Fruit fly (Drosophila melanogaster) whole organism, embryonic: Measurements from ENCODE around the gene CG10116.

ENCODE experiments used
- B-H2 ChIP-seq: fragments of 200-800 bp; sonication (Bioruptor generic); optimal IDR thresholded peaks from 2 replicates; lab custom pipeline; 2018; ENCODE audit warnings: missing biosample characterization, mild to moderate bottlenecking, missing genetic modification characterization
- Bteb2 ChIP-seq: fragments of 200-800 bp; sonication (Bioruptor generic); optimal IDR thresholded peaks from 2 replicates; lab custom pipeline; 2016; ENCODE audit warnings: missing biosample characterization, missing genetic modification characterization
- CG11504 ChIP-seq: fragments of 200-800 bp; sonication (Bioruptor generic); optimal IDR thresholded peaks from 3 replicates; lab custom pipeline; 2019; ENCODE audit warnings: missing biosample characterization, mild to moderate bottlenecking, missing genetic modification characterization, moderate library complexity
- CG14441 ChIP-seq: fragments of 200-800 bp; sonication (Bioruptor generic); IDR thresholded peaks from 2 replicates; pipeline ENCODE4 v1.3.6; 2022; ENCODE audit warnings: missing biosample characterization, missing genetic modification characterization
- CG14965 ChIP-seq: fragments of 200-800 bp; sonication (Bioruptor generic); optimal IDR thresholded peaks from 2 replicates; lab custom pipeline; 2016; ENCODE audit warnings: missing biosample characterization, missing genetic modification characterization, borderline replicate concordance
- CG15269 ChIP-seq: fragments of 200-800 bp; sonication (Bioruptor generic); optimal IDR thresholded peaks from 2 replicates; lab custom pipeline; 2018; ENCODE audit warnings: missing biosample characterization, mild to moderate bottlenecking, missing genetic modification characterization, moderate library complexity
- CG17912 ChIP-seq: fragments of 200-800 bp; sonication (Bioruptor generic); optimal IDR thresholded peaks from 2 replicates; lab custom pipeline; 2018; ENCODE audit warnings: missing biosample characterization, mild to moderate bottlenecking, missing genetic modification characterization
- CG18599 ChIP-seq: fragments of 200-800 bp; sonication (Bioruptor generic); optimal IDR thresholded peaks from 3 replicates; lab custom pipeline; 2017; ENCODE audit warnings: missing biosample characterization, missing genetic modification characterization, mild to moderate bottlenecking, moderate library complexity, missing genetic modification reagents
- CG2678 ChIP-seq: fragments of 200-800 bp; sonication (Bioruptor generic); optimal IDR thresholded peaks from 3 replicates; lab custom pipeline; 2019; ENCODE audit warnings: missing biosample characterization, mild to moderate bottlenecking, missing genetic modification characterization, moderate library complexity
- CG2712 ChIP-seq: fragments of 200-800 bp; optimal IDR thresholded peaks from 3 replicates; lab custom pipeline; 2019; ENCODE audit warnings: missing biosample characterization, mild to moderate bottlenecking, missing genetic modification characterization, moderate library complexity
- CG31388 ChIP-seq: fragments of 200-800 bp; sonication (Bioruptor generic); optimal IDR thresholded peaks from 2 replicates; lab custom pipeline; 2016; ENCODE audit warnings: missing biosample characterization, missing genetic modification characterization
- CG34224 ChIP-seq: fragments of 200-800 bp; sonication (Bioruptor generic); IDR thresholded peaks from 3 replicates; pipeline ENCODE4 v1.3.6; 2022; ENCODE audit warnings: missing biosample characterization, missing genetic modification characterization; ENCODE audit not compliant: partially characterized antibody
- CG3847 ChIP-seq: fragments of 200-800 bp; sonication (Bioruptor generic); IDR thresholded peaks from 2 replicates; pipeline ENCODE4 v1.3.6; 2022; ENCODE audit warnings: missing biosample characterization, missing genetic modification characterization
- CG4360 ChIP-seq: fragments of 200-800 bp; sonication (Bioruptor generic); IDR thresholded peaks from 2 replicates; pipeline ENCODE4 v1.3.6; 2022; ENCODE audit warnings: missing biosample characterization, missing genetic modification characterization
- CG6175 ChIP-seq: fragments of 200-800 bp; sonication (Bioruptor generic); IDR thresholded peaks from 3 replicates; pipeline ENCODE4 v1.3.6; 2022; ENCODE audit warnings: missing biosample characterization, missing genetic modification characterization
- CG8359 ChIP-seq: fragments of 200-800 bp; sonication (Bioruptor generic); optimal IDR thresholded peaks from 2 replicates; lab custom pipeline; 2017; ENCODE audit warnings: missing biosample characterization, mild to moderate bottlenecking, missing genetic modification characterization, borderline replicate concordance
- CG9215 ChIP-seq: fragments of 200-800 bp; sonication (Bioruptor generic); IDR thresholded peaks from 2 replicates; pipeline ENCODE4 v1.3.6; 2022; ENCODE audit warnings: missing biosample characterization, missing genetic modification characterization
- CG9817 ChIP-seq: fragments of 200-800 bp; sonication (Bioruptor generic); optimal IDR thresholded peaks from 2 replicates; lab custom pipeline; 2018; ENCODE audit warnings: missing biosample characterization, mild to moderate bottlenecking, missing genetic modification characterization, moderate library complexity
- Dad ChIP-seq: fragments of 200-800 bp; sonication (Bioruptor generic); optimal IDR thresholded peaks from 3 replicates; lab custom pipeline; 2016; ENCODE audit warnings: missing biosample characterization, missing genetic modification characterization
- Dbx ChIP-seq: fragments of 200-800 bp; sonication (Bioruptor generic); IDR thresholded peaks from 3 replicates; pipeline ENCODE4 v1.3.6; 2022; ENCODE audit warnings: missing biosample characterization, missing genetic modification characterization
- Dref ChIP-seq: fragments of 200-800 bp; sonication (Bioruptor generic); IDR thresholded peaks from 2 replicates; pipeline ENCODE4 v1.3.6; 2022; ENCODE audit warnings: missing biosample characterization, missing genetic modification characterization
- H2.0 ChIP-seq: fragments of 200-800 bp; sonication (Bioruptor generic); IDR thresholded peaks from 2 replicates; pipeline ENCODE4 v1.3.6; 2022; ENCODE audit warnings: missing biosample characterization, missing genetic modification characterization
- HLH3B ChIP-seq: fragments of 200-800 bp; sonication (Bioruptor generic); IDR thresholded peaks from 2 replicates; pipeline ENCODE4 v1.3.6; 2022; ENCODE audit warnings: missing biosample characterization, missing genetic modification characterization
- Med ChIP-seq: fragments of 200-800 bp; sonication (Bioruptor generic); peaks from one replicate; lab custom pipeline; 2016; ENCODE audit warnings: missing biosample characterization, missing genetic modification characterization, mild to moderate bottlenecking, inconsistent platforms, moderate library complexity
- Rfx ChIP-seq: fragments of 200-800 bp; sonication (Bioruptor generic); IDR thresholded peaks from 2 replicates; pipeline ENCODE4 v1.3.6; 2022; ENCODE audit warnings: missing biosample characterization, missing genetic modification characterization
- Sox102F ChIP-seq: fragments of 200-800 bp; sonication (Bioruptor generic); optimal IDR thresholded peaks from 2 replicates; lab custom pipeline; 2018; ENCODE audit warnings: missing biosample characterization, mild to moderate bottlenecking, missing genetic modification characterization, moderate library complexity
- Trl ChIP-seq, 3 experiments: fragments of >200 bp in 2 of 3; fragments of 200-800 bp in 1 of 3; sonication (Bioruptor generic) in 1 of 3; optimal IDR thresholded peaks; 2 replicates in 1 of 3; 3 replicates in 2 of 3; lab custom pipeline; 2016 to 2017; ENCODE audit warnings: missing biosample characterization in 1 of 3, missing genetic modification characterization in 1 of 3
- Usf ChIP-seq: fragments of 200-800 bp; sonication (Bioruptor generic); optimal IDR thresholded peaks from 2 replicates; lab custom pipeline; 2017; ENCODE audit warnings: missing genotype, missing biosample characterization, missing genetic modification characterization
- Xbp1 ChIP-seq: fragments of 200-800 bp; sonication (Bioruptor generic); optimal IDR thresholded peaks from 3 replicates; lab custom pipeline; 2016; ENCODE audit warnings: missing biosample characterization, mild to moderate bottlenecking, missing genetic modification characterization
- bbx ChIP-seq: fragments of 200-800 bp; sonication (Bioruptor generic); IDR thresholded peaks from 2 replicates; pipeline ENCODE4 v1.3.6; 2022; ENCODE audit warnings: missing biosample characterization, missing genetic modification characterization; ENCODE audit not compliant: partially characterized antibody
- chif ChIP-seq, 2 experiments: fragments of 200-800 bp; sonication (Bioruptor generic); optimal IDR thresholded peaks; 3 replicates each; lab custom pipeline; 2016; ENCODE audit warnings: missing biosample characterization in 2 of 2, missing genetic modification characterization in 2 of 2
- ci ChIP-seq: fragments of 200-800 bp; sonication (Bioruptor generic); IDR thresholded peaks from 3 replicates; pipeline ENCODE4 v1.3.6; 2022; ENCODE audit warnings: missing biosample characterization, missing genetic modification characterization
- danr ChIP-seq: fragments of 200-800 bp; sonication (Bioruptor generic); IDR thresholded peaks from 2 replicates; pipeline ENCODE4 v1.3.6; 2022; ENCODE audit warnings: missing biosample characterization, missing genetic modification characterization
- dysf ChIP-seq: fragments of 200-800 bp; sonication (Bioruptor generic); IDR thresholded peaks from 3 replicates; pipeline ENCODE4 v1.3.6; 2022; ENCODE audit warnings: missing biosample characterization, missing genetic modification characterization
- fd64A ChIP-seq: fragments of 200-800 bp; sonication (Bioruptor generic); optimal IDR thresholded peaks from 3 replicates; lab custom pipeline; 2018; ENCODE audit warnings: missing biosample characterization, mild to moderate bottlenecking, missing genetic modification characterization
- ind ChIP-seq: fragments of 200-800 bp; sonication (Bioruptor generic); optimal IDR thresholded peaks from 3 replicates; lab custom pipeline; 2016; ENCODE audit warnings: missing biosample characterization, missing genetic modification characterization
- jumu ChIP-seq: fragments of 200-800 bp; sonication (Bioruptor generic); optimal IDR thresholded peaks from 3 replicates; lab custom pipeline; 2016; ENCODE audit warnings: missing biosample characterization, missing genetic modification characterization
- ken ChIP-seq: fragments of 200-800 bp; sonication (Bioruptor generic); IDR thresholded peaks from 3 replicates; pipeline ENCODE4 v1.3.6; 2022; ENCODE audit warnings: missing biosample characterization, missing genetic modification characterization
- lbe ChIP-seq: fragments of 200-800 bp; sonication (Bioruptor generic); optimal IDR thresholded peaks from 2 replicates; lab custom pipeline; 2016; ENCODE audit warnings: missing biosample characterization, mild to moderate bottlenecking, missing genetic modification characterization
- phol ChIP-seq: fragments of 200-800 bp; sonication (Bioruptor generic); optimal IDR thresholded peaks from 3 replicates; lab custom pipeline; 2018; ENCODE audit warnings: missing biosample characterization, mild to moderate bottlenecking, missing genetic modification characterization, moderate library complexity
- pum ChIP-seq: fragments of 200-800 bp; sonication (Bioruptor generic); optimal IDR thresholded peaks from 2 replicates; lab custom pipeline; 2016; ENCODE audit warnings: missing biosample characterization, missing genetic modification characterization
- row ChIP-seq: fragments of 200-800 bp; sonication (Bioruptor generic); IDR thresholded peaks from 3 replicates; pipeline ENCODE4 v1.3.6; 2022; ENCODE audit warnings: missing biosample characterization, missing genetic modification characterization
- sens ChIP-seq: fragments of 200-800 bp; sonication (Bioruptor generic); peaks from one replicate; lab custom pipeline; 2016; ENCODE audit warnings: missing biosample characterization, missing genetic modification characterization
- stwl ChIP-seq: fragments of 200-800 bp; sonication (Bioruptor generic); optimal IDR thresholded peaks from 3 replicates; lab custom pipeline; 2018; ENCODE audit warnings: missing biosample characterization, mild to moderate bottlenecking, missing genetic modification characterization, moderate library complexity
- tll ChIP-seq, 2 experiments: fragments of 200-800 bp in 1 of 2; fragments of >200 bp in 1 of 2; sonication (Bioruptor generic) in 1 of 2; optimal IDR thresholded peaks; 2 replicates each; lab custom pipeline; 2017 to 2019; ENCODE audit warnings: missing biosample characterization in 2 of 2, missing genetic modification characterization in 2 of 2, mild to moderate bottlenecking in 1 of 2, moderate library complexity in 1 of 2
- unc-4 ChIP-seq: fragments of 200-800 bp; sonication (Bioruptor generic); IDR thresholded peaks from 2 replicates; pipeline ENCODE4 v1.3.6; 2022; ENCODE audit warnings: missing biosample characterization, missing genetic modification characterization; ENCODE audit not compliant: partially characterized antibody
- usp ChIP-seq: fragments of >200 bp; optimal IDR thresholded peaks from 2 replicates; lab custom pipeline; 2017; ENCODE audit warnings: missing biosample characterization, missing genetic modification characterization
- vvl ChIP-seq: fragments of 200-800 bp; sonication (Bioruptor generic); IDR thresholded peaks from 2 replicates; pipeline ENCODE4 v1.3.6; 2022; ENCODE audit warnings: missing biosample characterization, missing genetic modification characterization

CG10116 gene

DNA sequence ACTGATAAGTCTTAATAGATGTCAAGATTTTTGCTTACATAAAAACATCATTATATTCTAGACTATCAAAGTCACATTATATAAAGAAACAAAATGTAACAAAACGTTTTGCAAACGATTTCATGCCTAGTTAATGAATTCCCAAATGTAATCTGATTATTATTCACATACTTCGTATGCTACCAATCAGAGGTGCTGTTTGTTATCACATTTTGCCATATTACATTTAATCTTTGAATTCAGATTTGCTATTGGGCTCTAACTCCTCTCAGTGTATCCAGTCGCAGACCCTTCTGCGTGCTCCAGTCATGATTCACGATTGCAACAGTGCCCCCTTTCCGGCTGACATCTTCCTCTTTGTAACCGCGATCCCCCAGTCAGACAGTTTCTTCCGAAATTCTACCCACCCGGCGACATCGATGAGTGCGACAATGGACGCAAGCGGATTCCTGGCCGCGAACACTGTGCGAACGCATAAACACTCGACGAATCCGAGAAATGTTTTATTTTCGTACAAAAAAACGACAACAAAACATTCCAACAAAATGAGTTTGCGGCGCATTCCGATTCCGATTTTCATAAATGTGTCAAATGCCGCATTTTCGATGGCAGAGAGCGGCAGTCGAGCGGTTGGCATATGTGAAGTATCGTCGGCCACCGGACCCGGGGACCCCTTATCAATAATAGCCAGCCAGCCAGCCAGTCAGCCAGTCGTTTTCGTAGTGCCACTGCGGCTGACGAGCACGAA is 31.3 kb upstream of the CG10116 start:
- TF ChIP-seq chif (GFP tag; optimal IDR thresholded peaks at IDR 0.05; lab: Kevin White, UChicago) (peak in 1 of 2 experiments; percentile 4), unc-4 (GFP tag; lab: Robert Waterston, UW) (no peak), CG3847 (no peak), CG18599 (GFP tag; lab: Kevin White, UChicago) (no peak), fd64A (GFP tag; lab: Kevin White, UChicago) (no peak), CG2678 (tag; lab: Kevin White, UChicago) (peak; percentile 5), Usf (GFP tag; lab: Kevin White, UChicago) (no peak), CG4360 (GFP tag; lab: Robert Waterston, UW) (no peak), jumu (GFP tag; lab: Kevin White, UChicago) (no peak), Med (GFP tag; lab: Kevin White, UChicago) (peak; percentile 64), CG31388 (GFP tag; lab: Kevin White, UChicago) (no peak), ci (GFP tag; lab: Robert Waterston, UW) (peak; percentile 47; the same call in 1 of the 3 replicates), Dbx (GFP tag; lab: Robert Waterston, UW) (0 out of 3 replicates have a peak, but pooled peaks have one; percentile 16), Dref (GFP tag; lab: Robert Waterston, UW) (no peak), CG14965 (GFP tag; lab: Kevin White, UChicago) (no peak), CG2712 (tag; lab: Kevin White, UChicago) (no peak), CG6175 (GFP tag; lab: Robert Waterston, UW) (peak; percentile 50; the same call in 1 of the 3 replicates), vvl (0 out of 2 replicates have a peak, but pooled peaks have one; percentile 36), lbe (GFP tag; lab: Kevin White, UChicago) (no peak), CG17912 (GFP tag; lab: Kevin White, UChicago) (no peak), B-H2 (GFP tag; lab: Kevin White, UChicago) (no peak), Trl (optimal IDR thresholded peaks at IDR 0.05; lab: Kevin White, UChicago) (no peak), Trl (GFP tag; optimal IDR thresholded peaks at IDR 0.05; lab: Kevin White, UChicago) (no peak), dysf (GFP tag; lab: Robert Waterston, UW) (0 out of 3 replicates have a peak, but pooled peaks have one; percentile 20), tll (GFP tag; optimal IDR thresholded peaks at IDR 0.05; lab: Kevin White, UChicago) (no peak), HLH3B (GFP tag; lab: Robert Waterston, UW) (peak; percentile 5; the same call in 1 of the 2 replicates), stwl (tag; lab: Kevin White, UChicago) (no peak), Xbp1 (peak; percentile 2), CG9817 (tag; lab: Kevin White, UChicago) (no peak), CG9215 (GFP tag; lab: Robert Waterston, UW) (0 out of 2 replicates have a peak, but pooled peaks have one; percentile 10), ind (no peak), CG14441 (GFP tag; lab: Robert Waterston, UW) (peak; percentile 29; the same call in 1 of the 2 replicates), CG15269 (peak; percentile 3), H2.0 (0 out of 2 replicates have a peak, but pooled peaks have one; percentile 3), CG34224 (no peak), Sox102F (no peak), Dad (GFP tag; lab: Kevin White, UChicago) (no peak), Bteb2 (no peak), sens (GFP tag; lab: Kevin White, UChicago) (peak; percentile 36), phol (tag; lab: Kevin White, UChicago) (peak; percentile 25), pum (GFP tag; lab: Kevin White, UChicago) (no peak), bbx (no peak), ken (0 out of 3 replicates have a peak, but pooled peaks have one; percentile 39), usp (no peak), danr (GFP tag; lab: Robert Waterston, UW) (no peak), CG11504 (tag; lab: Kevin White, UChicago) (peak; percentile 44), row (GFP tag; lab: Robert Waterston, UW) (peak; percentile 40; the same call in 1 of the 3 replicates), Rfx (GFP tag; lab: Robert Waterston, UW) (peak; percentile 44; the same call in 1 of the 2 replicates), CG8359 (GFP tag; lab: Kevin White, UChicago) (no peak)
